Fruit fly (Drosophila melanogaster) whole organism, adult: ENCODE measurements around the gene Mul1.

Experiments
- CG12768 ChIP-seq: fragments of 200-800 bp; sonication (Bioruptor generic); optimal IDR thresholded peaks from 2 replicates; lab custom pipeline; 2017; ENCODE audit warnings: missing biosample characterization, missing genetic modification characterization, mild to moderate bottlenecking, moderate library complexity, missing genetic modification reagents
- CG14711 ChIP-seq: fragments of 200-800 bp; sonication (Bioruptor generic); optimal IDR thresholded peaks from 2 replicates; lab custom pipeline; 2018; ENCODE audit warnings: missing biosample characterization, mild to moderate bottlenecking, missing genetic modification characterization, moderate library complexity
- CG1620 ChIP-seq: fragments of 200-800 bp; sonication (Bioruptor generic); optimal IDR thresholded peaks from 2 replicates; lab custom pipeline; 2016; ENCODE audit warnings: missing biosample characterization, missing genetic modification characterization
- CG7045 ChIP-seq: fragments of 200-800 bp; sonication (Bioruptor generic); optimal IDR thresholded peaks from 2 replicates; lab custom pipeline; 2017; ENCODE audit warnings: missing biosample characterization, mild to moderate bottlenecking, missing genetic modification characterization
- Clk ChIP-seq: fragments of 200-800 bp; sonication (Bioruptor generic); optimal IDR thresholded peaks from 2 replicates; lab custom pipeline; 2017; ENCODE audit warnings: missing biosample characterization, missing genetic modification characterization
- Hr96 ChIP-seq: fragments of 200-800 bp; sonication (Bioruptor generic); optimal IDR thresholded peaks from 2 replicates; lab custom pipeline; 2016; ENCODE audit warnings: missing biosample characterization, missing genetic modification characterization
- Mnt ChIP-seq: fragments of 200-800 bp; sonication (Bioruptor generic); optimal IDR thresholded peaks from 2 replicates; lab custom pipeline; 2016; ENCODE audit warnings: missing biosample characterization, mild to moderate bottlenecking, missing genetic modification characterization
- bab1 ChIP-seq: fragments of 200-800 bp; sonication (Bioruptor generic); optimal IDR thresholded peaks from 3 replicates; lab custom pipeline; 2019; ENCODE audit warnings: missing biosample characterization, mild to moderate bottlenecking, missing genetic modification characterization, moderate library complexity
- cic ChIP-seq: fragments of 200-800 bp; sonication (Bioruptor generic); optimal IDR thresholded peaks from 2 replicates; lab custom pipeline; 2017; ENCODE audit warnings: missing biosample characterization, mild to moderate bottlenecking, missing genetic modification characterization, moderate library complexity
- cnc ChIP-seq, 2 experiments: fragments of >200 bp; optimal IDR thresholded peaks; 2 replicates each; lab custom pipeline; 2017
- toe ChIP-seq: fragments of 200-800 bp; sonication (Bioruptor generic); optimal IDR thresholded peaks from 2 replicates; lab custom pipeline; 2016; ENCODE audit warnings: missing biosample characterization, missing genetic modification characterization

- TF ChIP-seq cic (GFP tag; lab: Kevin White, UChicago), result no peak
- no peak for TF ChIP-seq CG7045
- no peak for TF ChIP-seq CG12768 (GFP tag; lab: Kevin White, UChicago)
- no peak for TF ChIP-seq toe (GFP tag; lab: Kevin White, UChicago)
- TF ChIP-seq bab1 (GFP tag; lab: Kevin White, UChicago), result no peak
- TF ChIP-seq CG1620 (GFP tag; lab: Kevin White, UChicago), result no peak
- no peak for TF ChIP-seq Clk
- no peak for TF ChIP-seq cnc (optimal IDR thresholded peaks at IDR 0.05; lab: Kevin White, UChicago)
- no peak for TF ChIP-seq Mnt (GFP tag; lab: Kevin White, UChicago)
- no peak for TF ChIP-seq CG14711 (tag; lab: Kevin White, UChicago)
- TF ChIP-seq Hr96 (GFP tag; lab: Kevin White, UChicago), result no peak
Observed at dm6 chr3L:3980027-3980426, 41.2 kb upstream of the Mul1 start.
